Worm (Caenorhabditis elegans) whole organism, L4 larva: ENCODE measurements around the gene R144.12.

Experiments
- F10B5.3 ChIP-seq: sonication (generic microtip); optimal IDR thresholded peaks from 2 replicates; lab custom pipeline; 2016; ENCODE audit warnings: mild to moderate bottlenecking, missing genetic modification characterization, missing compliant biosample characterization
- F26F4.8 ChIP-seq: fragments of 200-800 bp; sonication (Bioruptor generic); conservative IDR thresholded peaks from 2 replicates; pipeline ENCODE4 v1.3.6; 2022; ENCODE audit warnings: missing genetic modification characterization, missing compliant biosample characterization
- F49E8.2 ChIP-seq: sonication (generic microtip); optimal IDR thresholded peaks from 2 replicates; lab custom pipeline; 2016; ENCODE audit warnings: missing compliant biosample characterization, mild to moderate bottlenecking, missing genetic modification characterization, borderline replicate concordance
- T20F7.1 ChIP-seq: fragments of 200-800 bp; sonication (Bioruptor generic); optimal IDR thresholded peaks from 2 replicates; lab custom pipeline; 2018; ENCODE audit warnings: mild to moderate bottlenecking, missing genetic modification characterization, missing compliant biosample characterization
- Y48G9A.11 ChIP-seq: fragments of 200-800 bp; sonication (Bioruptor generic); IDR thresholded peaks from 2 replicates; pipeline ENCODE4 v1.3.6; 2022; ENCODE audit warnings: missing genetic modification reagents, missing genetic modification characterization, missing compliant biosample characterization
- Y5F2A.4 ChIP-seq: fragments of 200-800 bp; sonication (Bioruptor generic); optimal IDR thresholded peaks from 2 replicates; lab custom pipeline; 2018; ENCODE audit warnings: mild to moderate bottlenecking, missing genetic modification characterization, missing compliant biosample characterization
- ZK337.2 ChIP-seq: fragments of 200-800 bp; sonication (Bioruptor generic); IDR thresholded peaks from 2 replicates; pipeline ENCODE4 v1.3.6; 2022; ENCODE audit warnings: missing genetic modification reagents, missing genetic modification characterization, missing compliant biosample characterization
- aly-2 ChIP-seq: sonication (generic microtip); optimal IDR thresholded peaks from 2 replicates; lab custom pipeline; 2018; ENCODE audit warnings: missing biosample characterization, missing genetic modification characterization
- ceh-44 ChIP-seq: fragments of 200-800 bp; sonication (Bioruptor generic); IDR thresholded peaks from 2 replicates; pipeline ENCODE4 v1.3.6; 2022; ENCODE audit warnings: missing genetic modification reagents, missing genetic modification characterization, missing compliant biosample characterization
- ceh-62 ChIP-seq: sonication (generic microtip); optimal IDR thresholded peaks from 2 replicates; lab custom pipeline; 2017; ENCODE audit warnings: missing biosample characterization, missing genetic modification characterization
- ceh-82 ChIP-seq: sonication (generic microtip); optimal IDR thresholded peaks from 2 replicates; lab custom pipeline; 2017; ENCODE audit warnings: missing biosample characterization, missing genetic modification characterization
- ces-1 ChIP-seq: fragments of 150-350 bp; sonication (generic microtip); optimal IDR thresholded peaks from 4 replicates; lab custom pipeline; 2014; ENCODE audit warnings: missing biosample characterization, missing genetic modification reagents, missing genetic modification characterization
- daf-12 ChIP-seq: fragments of 150-350 bp; optimal IDR thresholded peaks from 2 replicates; lab custom pipeline; 2014; ENCODE audit warnings: missing biosample characterization, missing genetic modification reagents, missing genetic modification characterization
- daf-8 ChIP-seq: fragments of 200-800 bp; sonication (Bioruptor generic); IDR thresholded peaks from 2 replicates; pipeline ENCODE4 v1.3.6; 2022; ENCODE audit warnings: missing genetic modification characterization, missing compliant biosample characterization
- dmd-6 ChIP-seq: fragments of 200-800 bp; sonication (Bioruptor generic); IDR thresholded peaks from 2 replicates; pipeline ENCODE4 v1.3.6; 2022; ENCODE audit warnings: missing genetic modification reagents, missing genetic modification characterization, missing compliant biosample characterization
- duxl-1 ChIP-seq: sonication (generic microtip); optimal IDR thresholded peaks from 2 replicates; lab custom pipeline; 2016; ENCODE audit warnings: mild to moderate bottlenecking, missing genetic modification characterization, moderate library complexity, missing compliant biosample characterization; ENCODE audit not compliant: poor library complexity
- egl-43 ChIP-seq: fragments of 200-800 bp; sonication (Bioruptor generic); IDR thresholded peaks from 2 replicates; pipeline ENCODE4 v1.3.6; 2022; ENCODE audit warnings: missing genetic modification reagents, missing genetic modification characterization, missing compliant biosample characterization
- hlh-11 ChIP-seq: fragments of 200-800 bp; sonication (Bioruptor generic); optimal IDR thresholded peaks from 2 replicates; lab custom pipeline; 2018; ENCODE audit warnings: mild to moderate bottlenecking, missing genetic modification characterization, missing compliant biosample characterization
- hlh-30 ChIP-seq: sonication (generic microtip); optimal IDR thresholded peaks from 2 replicates; lab custom pipeline; 2017; ENCODE audit warnings: antibody characterized with exemption, mild to moderate bottlenecking, missing genetic modification characterization, missing compliant biosample characterization; ENCODE audit not compliant: insufficient read depth
- hmg-1.1 ChIP-seq: fragments of 200-800 bp; sonication (Bioruptor generic); IDR thresholded peaks from 2 replicates; pipeline ENCODE4 v1.3.6; 2022; ENCODE audit warnings: missing genetic modification reagents, missing genetic modification characterization, missing compliant biosample characterization
- lin-1 ChIP-seq: fragments of 200-800 bp; sonication (Bioruptor generic); IDR thresholded peaks from 2 replicates; pipeline ENCODE4 v1.3.6; 2022; ENCODE audit warnings: missing genetic modification reagents, missing genetic modification characterization, missing compliant biosample characterization
- lin-13 ChIP-seq: fragments of 150-350 bp; optimal IDR thresholded peaks from 2 replicates; lab custom pipeline; 2014; ENCODE audit warnings: missing biosample characterization, missing genetic modification reagents, missing genetic modification characterization
- lin-39 ChIP-seq: fragments of 150-350 bp; optimal IDR thresholded peaks from 2 replicates; lab custom pipeline; 2014; ENCODE audit warnings: missing biosample characterization, missing genetic modification reagents, missing genetic modification characterization
- lir-3 ChIP-seq: sonication (generic microtip); optimal IDR thresholded peaks from 2 replicates; lab custom pipeline; 2016; ENCODE audit warnings: mild to moderate bottlenecking, missing genetic modification characterization, missing compliant biosample characterization
- lsy-2 ChIP-seq, 2 experiments: fragments of 150-350 bp in 1 of 2; sonication (generic microtip) in 1 of 2; optimal IDR thresholded peaks; 2 replicates each; lab custom pipeline; 2014 to 2017; ENCODE audit warnings: missing biosample characterization in 2 of 2, missing genetic modification characterization in 2 of 2
- mdl-1 ChIP-seq, 2 experiments: fragments of 150-350 bp in 1 of 2; sonication (generic microtip) in 1 of 2; optimal IDR thresholded peaks; 2 replicates each; lab custom pipeline; 2014 to 2017; ENCODE audit warnings: missing biosample characterization in 2 of 2, missing genetic modification characterization in 2 of 2
- mep-1 ChIP-seq: fragments of 150-350 bp; sonication (generic microtip); optimal IDR thresholded peaks from 3 replicates; lab custom pipeline; 2014; ENCODE audit warnings: missing biosample characterization, missing genetic modification characterization
- mes-2 ChIP-seq: sonication (generic microtip); optimal IDR thresholded peaks from 2 replicates; lab custom pipeline; 2016; ENCODE audit warnings: missing genotype, mild to moderate bottlenecking, missing genetic modification characterization, missing compliant biosample characterization; ENCODE audit not compliant: poor library complexity, severe bottlenecking
- nhr-102 ChIP-seq: sonication (generic microtip); optimal IDR thresholded peaks from 2 replicates; lab custom pipeline; 2016; ENCODE audit warnings: mild to moderate bottlenecking, missing genetic modification characterization, moderate library complexity, missing compliant biosample characterization
- nhr-11 ChIP-seq: fragments of 150-350 bp; optimal IDR thresholded peaks from 2 replicates; lab custom pipeline; 2014; ENCODE audit warnings: missing biosample characterization, missing genetic modification characterization
- nhr-237 ChIP-seq: sonication (generic microtip); optimal IDR thresholded peaks from 2 replicates; lab custom pipeline; 2017; ENCODE audit warnings: missing biosample characterization, missing genetic modification characterization
- nhr-25 ChIP-seq: sonication (generic microtip); optimal IDR thresholded peaks from 2 replicates; lab custom pipeline; 2017; ENCODE audit warnings: missing genetic modification characterization, mild to moderate bottlenecking, missing compliant biosample characterization, antibody characterized with exemption, moderate library complexity, borderline replicate concordance; ENCODE audit not compliant: insufficient read depth
- nhr-28 ChIP-seq: fragments of 150-350 bp; optimal IDR thresholded peaks from 2 replicates; lab custom pipeline; 2014; ENCODE audit warnings: missing biosample characterization, missing genetic modification characterization
- nhr-41 ChIP-seq: fragments of 200-800 bp; sonication (Bioruptor generic); IDR thresholded peaks from 2 replicates; pipeline ENCODE4 v1.3.6; 2022; ENCODE audit warnings: missing genetic modification reagents, missing genetic modification characterization, missing compliant biosample characterization
- nhr-42 ChIP-seq: fragments of 200-800 bp; sonication (Bioruptor generic); IDR thresholded peaks from 2 replicates; pipeline ENCODE4 v1.3.6; 2022; ENCODE audit warnings: missing genetic modification characterization, missing compliant biosample characterization
- nhr-76 ChIP-seq: fragments of 150-350 bp; optimal IDR thresholded peaks from 2 replicates; lab custom pipeline; 2014; ENCODE audit warnings: missing biosample characterization, missing genetic modification characterization
- nhr-77 ChIP-seq: fragments of 150-350 bp; optimal IDR thresholded peaks from 2 replicates; lab custom pipeline; 2014; ENCODE audit warnings: missing biosample characterization, missing genetic modification characterization
- pha-4 ChIP-seq, 2 experiments: fragments of 150-350 bp in 1 of 2; fragments of 200-800 bp in 1 of 2; sonication (Bioruptor generic) in 1 of 2; IDR thresholded peaks in 1 of 2; optimal IDR thresholded peaks in 1 of 2; 2 replicates each; pipeline versions ENCODE4 v1.3.6 to Lab custom; 2014 to 2022; ENCODE audit warnings: missing genetic modification characterization in 2 of 2, missing genetic modification reagents in 2 of 2, missing biosample characterization in 1 of 2, missing compliant biosample characterization in 1 of 2
- rbr-2 ChIP-seq: sonication (generic microtip); optimal IDR thresholded peaks from 2 replicates; lab custom pipeline; 2016; ENCODE audit warnings: missing genotype, missing genetic modification characterization, missing compliant biosample characterization
- sdz-12 ChIP-seq: fragments of 200-800 bp; sonication (Bioruptor generic); optimal IDR thresholded peaks from 2 replicates; lab custom pipeline; 2018; ENCODE audit warnings: mild to moderate bottlenecking, missing genetic modification characterization, missing compliant biosample characterization
- set-16 ChIP-seq: fragments of 200-800 bp; sonication (Bioruptor generic); IDR thresholded peaks from 2 replicates; pipeline ENCODE4 v1.3.6; 2022; ENCODE audit warnings: missing genetic modification reagents, missing genetic modification characterization, missing compliant biosample characterization
- skn-1 ChIP-seq: fragments of 150-350 bp; optimal IDR thresholded peaks from 2 replicates; lab custom pipeline; 2014; ENCODE audit warnings: missing biosample characterization, missing genetic modification characterization
- snpc-4 ChIP-seq: fragments of 150-350 bp; optimal IDR thresholded peaks from 2 replicates; lab custom pipeline; 2014; ENCODE audit warnings: missing biosample characterization, missing genetic modification characterization
- spr-3 ChIP-seq: fragments of 200-800 bp; sonication (Bioruptor generic); optimal IDR thresholded peaks from 2 replicates; lab custom pipeline; 2018; ENCODE audit warnings: mild to moderate bottlenecking, missing genetic modification characterization, missing compliant biosample characterization
- tra-1 ChIP-seq: fragments of 200-800 bp; sonication (Bioruptor generic); IDR thresholded peaks from 2 replicates; pipeline ENCODE4 v1.3.6; 2022; ENCODE audit warnings: missing genetic modification reagents, missing genetic modification characterization, missing compliant biosample characterization
- unc-39 ChIP-seq: sonication (generic microtip); optimal IDR thresholded peaks from 2 replicates; lab custom pipeline; 2017; ENCODE audit warnings: missing biosample characterization, missing genetic modification characterization
- zfp-2 ChIP-seq: sonication (generic microtip); optimal IDR thresholded peaks from 2 replicates; lab custom pipeline; 2016; ENCODE audit warnings: mild to moderate bottlenecking, missing genetic modification characterization, missing compliant biosample characterization
- zip-11 ChIP-seq: fragments of 200-800 bp; sonication (Bioruptor generic); IDR thresholded peaks from 2 replicates; pipeline ENCODE4 v1.3.6; 2022; ENCODE audit warnings: missing genetic modification characterization, missing compliant biosample characterization
- ztf-11 ChIP-seq: fragments of 150-350 bp; optimal IDR thresholded peaks from 2 replicates; lab custom pipeline; 2014; ENCODE audit warnings: missing biosample characterization, missing genetic modification characterization
- ztf-7 ChIP-seq: fragments of 150-350 bp; optimal IDR thresholded peaks from 2 replicates; lab custom pipeline; 2014; ENCODE audit warnings: missing biosample characterization, missing genetic modification characterization

The R144.12 gene

DNA sequence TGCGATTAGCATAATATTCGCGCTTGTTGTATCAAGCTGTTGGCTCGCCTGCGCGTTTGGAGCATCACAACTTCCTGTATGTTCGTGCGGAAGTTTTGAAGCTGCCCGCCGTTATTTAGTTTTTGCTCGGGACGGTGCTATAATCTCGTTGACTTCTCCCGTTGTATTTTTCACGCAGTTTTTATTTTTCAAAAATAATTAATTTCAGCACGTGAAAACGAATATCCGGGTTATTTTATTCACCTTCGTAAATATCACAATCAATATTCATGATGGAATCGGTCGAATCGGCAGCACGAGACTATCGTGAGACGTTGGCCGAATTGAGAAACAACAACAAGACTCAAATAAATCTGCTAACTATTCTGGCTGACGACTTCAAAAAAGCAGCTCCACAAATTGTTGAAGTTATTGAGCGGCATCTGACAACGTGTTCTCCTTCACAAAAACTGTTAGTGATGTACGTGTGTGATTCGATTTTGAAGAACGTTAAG lies 18.4 kb upstream of the R144.12 start:
- TF ChIP-seq dmd-6 (GFP tag; lab: Robert Waterston, UW) (peak; percentile 49), Y5F2A.4 (GFP tag; lab: Kevin White, UChicago) (no peak), nhr-28 (no peak), aly-2 (tag; lab: Kevin White, UChicago) (no peak), nhr-237 (tag; lab: Kevin White, UChicago) (no peak), nhr-41 (GFP tag; lab: Robert Waterston, UW) (no peak), zip-11 (no peak), F10B5.3 (tag; lab: Kevin White, UChicago) (no peak), set-16 (no peak), lin-1 (GFP tag; lab: Robert Waterston, UW) (0 out of 2 replicates have a peak, but pooled peaks have one; percentile 18), nhr-11 (no peak), lir-3 (no peak), zfp-2 (no peak), spr-3 (GFP tag; lab: Kevin White, UChicago) (no peak), ceh-82 (no peak), hlh-30 (tag; lab: Kevin White, UChicago) (no peak), T20F7.1 (peak; percentile 62), mes-2 (tag; lab: Kevin White, UChicago) (no peak), Y48G9A.11 (peak; percentile 17; the same call in 1 of the 2 replicates), hmg-1.1 (GFP tag; lab: Robert Waterston, UW) (0 out of 2 replicates have a peak, but pooled peaks have one; percentile 30), ztf-7 (no peak), egl-43 (GFP tag; lab: Robert Waterston, UW) (no peak), lsy-2 (tag; optimal IDR thresholded peaks at IDR 0.05; lab: Kevin White, UChicago) (peak in 1 of 2 experiments; percentile 55), F49E8.2 (no peak), ZK337.2 (0 out of 2 replicates have a peak, but pooled peaks have one; percentile 26), ceh-62 (tag; lab: Kevin White, UChicago) (no peak), pha-4 (GFP tag; IDR thresholded peaks at IDR 0.05; lab: Robert Waterston, UW) (peak; percentile 72), pha-4 (tag; optimal IDR thresholded peaks at IDR 0.05; lab: Kevin White, UChicago) (no peak), unc-39 (tag; lab: Kevin White, UChicago) (no peak), tra-1 (GFP tag; lab: Robert Waterston, UW) (0 out of 2 replicates have a peak, but pooled peaks have one; percentile 13), nhr-42 (no peak), lin-39 (no peak), ceh-44 (GFP tag; lab: Robert Waterston, UW) (no peak), nhr-76 (tag; lab: Kevin White, UChicago) (no peak), nhr-77 (tag; lab: Kevin White, UChicago) (no peak), nhr-25 (tag; lab: Kevin White, UChicago) (no peak), F26F4.8 (no peak), rbr-2 (tag; lab: Kevin White, UChicago) (peak; percentile 46), hlh-11 (tag; lab: Kevin White, UChicago) (peak; percentile 15), lin-13 (GFP tag; lab: Kevin White, UChicago) (no peak), skn-1 (tag; lab: Kevin White, UChicago) (no peak), nhr-102 (tag; lab: Kevin White, UChicago) (peak; percentile 53), ztf-11 (no peak), mdl-1 (tag; optimal IDR thresholded peaks at IDR 0.05; lab: Kevin White, UChicago) (no peak), daf-8 (GFP tag; lab: Robert Waterston, UW) (no peak), mep-1 (peak; percentile 53), snpc-4 (tag; lab: Kevin White, UChicago) (no peak), sdz-12 (peak; percentile 41), duxl-1 (tag; lab: Kevin White, UChicago) (no peak), daf-12 (tag; lab: Kevin White, UChicago) (no peak), ces-1 (no peak)
